Worm (Caenorhabditis elegans) whole organism, L4/young adult: ENCODE results near the gene nhr-252.

ENCODE experiments used
- W03F9.2 ChIP-seq: fragments of 150-350 bp; optimal IDR thresholded peaks from 2 replicates; lab custom pipeline; 2014; ENCODE audit warnings: missing biosample characterization, missing genetic modification characterization
- dao-5 ChIP-seq: sonication (generic microtip); optimal IDR thresholded peaks from 2 replicates; lab custom pipeline; 2016; ENCODE audit warnings: missing genotype, missing genetic modification characterization, moderate library complexity, missing compliant biosample characterization
- him-1 ChIP-seq: sonication (generic microtip); optimal IDR thresholded peaks from 2 replicates; lab custom pipeline; 2016; ENCODE audit warnings: missing genotype, missing genetic modification reagents, missing genetic modification characterization, missing compliant biosample characterization

nhr-252 gene

ce11 chrV:432991-433390 lies 28.6 kb downstream of the nhr-252 start:
- TF ChIP-seq W03F9.2 (tag; lab: Kevin White, UChicago), result no peak
- no peak for TF ChIP-seq dao-5
- no peak for TF ChIP-seq him-1 (tag; lab: Kevin White, UChicago)

- TF ChIP-seq W03F9.2 (tag; lab: Kevin White, UChicago), result no peak
Observed at ce11 chrV:433898-434297, 29.5 kb downstream of the nhr-252 start, which contains the start of gene B0554.2. TSS of gene B0554.2 (plus strand) at chrV:434198.

ce11 chrV:438094-438493 lies 33.7 kb downstream of the nhr-252 start, which contains the start of gene B0554.1:
TSS of gene B0554.1 (plus strand) at chrV:438394.
- TF ChIP-seq him-1 (tag; lab: Kevin White, UChicago) (no peak), dao-5 (no peak)

- TF ChIP-seq W03F9.2 (tag; lab: Kevin White, UChicago) (no peak), him-1 (tag; lab: Kevin White, UChicago) (no peak), dao-5 (no peak)
Observed at ce11 chrV:439183-439749, 34.8 kb downstream of the nhr-252 start.

- no peak for TF ChIP-seq dao-5
- no peak for TF ChIP-seq W03F9.2 (tag; lab: Kevin White, UChicago)
- no peak for TF ChIP-seq him-1 (tag; lab: Kevin White, UChicago)
Observed at ce11 chrV:440923-441322, 36.5 kb downstream of the nhr-252 start, which contains the start of gene B0554.7. TSS of gene B0554.7 (minus strand) at chrV:441023.

ce11 chrV:443193-443592 lies 38.8 kb downstream of the nhr-252 start, which contains the start of gene srh-33:
TSS of gene srh-33 (minus strand) at chrV:443293.
- no peak for TF ChIP-seq him-1 (tag; lab: Kevin White, UChicago)
- TF ChIP-seq W03F9.2 (tag; lab: Kevin White, UChicago), result no peak
- no peak for TF ChIP-seq dao-5

- TF ChIP-seq dao-5, result no peak
- TF ChIP-seq him-1 (tag; lab: Kevin White, UChicago), result no peak
- no peak for TF ChIP-seq W03F9.2 (tag; lab: Kevin White, UChicago)
Observed at ce11 chrV:446574-446973, 42.2 kb downstream of the nhr-252 start, which contains the start of gene srh-34. TSS of gene srh-34 (minus strand) at chrV:446674.

- TF ChIP-seq him-1 (tag; lab: Kevin White, UChicago) (no peak), dao-5 (no peak), W03F9.2 (tag; lab: Kevin White, UChicago) (no peak)
Observed at ce11 chrV:446988-447387, 42.6 kb downstream of the nhr-252 start.

ce11 chrV:449130-449529 lies 44.7 kb downstream of the nhr-252 start, which contains the start of gene srh-35:
TSS of gene srh-35 (minus strand) at chrV:449230.
- TF ChIP-seq W03F9.2 (tag; lab: Kevin White, UChicago) (no peak), dao-5 (no peak), him-1 (tag; lab: Kevin White, UChicago) (no peak)

- TF ChIP-seq W03F9.2 (tag; lab: Kevin White, UChicago) (no peak), dao-5 (no peak), him-1 (tag; lab: Kevin White, UChicago) (no peak)
Observed at ce11 chrV:449685-450084, 45.3 kb downstream of the nhr-252 start, which contains the start of gene M02H5.8. TSS of gene M02H5.8 (plus strand) at chrV:449981.

- TF ChIP-seq him-1 (tag; lab: Kevin White, UChicago), result no peak
- no peak for TF ChIP-seq W03F9.2 (tag; lab: Kevin White, UChicago)
- TF ChIP-seq dao-5, result no peak
Observed at ce11 chrV:450757-451501, 46.5 kb downstream of the nhr-252 start, which contains the start of gene nhr-123. TSS of gene nhr-123 (plus strand) at chrV:451451.

- TF ChIP-seq W03F9.2 (tag; lab: Kevin White, UChicago) (no peak), him-1 (tag; lab: Kevin White, UChicago) (no peak), dao-5 (no peak)
Observed at ce11 chrV:453569-453968, 49.1 kb downstream of the nhr-252 start, which contains the start of gene nhr-98. TSS of gene nhr-98 (plus strand) at chrV:453869.
